Fruit fly (Drosophila melanogaster): ENCODE results near the gene Pdp1.

dm6 chr3L:7865747-7866387, 1.3 kb downstream of the Pdp1 start:
- TF ChIP-seq Hr78 (GFP tag; optimal IDR thresholded peaks at IDR 0.05) (no peak), dsf (GFP tag; optimal IDR thresholded peaks at IDR 0.05; ENCODE audit: borderline replicate concordance) (no peak), OdsH (GFP tag; optimal IDR thresholded peaks at IDR 0.05) (no peak), fru (GFP tag; optimal IDR thresholded peaks at IDR 0.05) (no peak), Abd-B (GFP tag; optimal IDR thresholded peaks at IDR 0.05) (no peak), h (GFP tag; optimal IDR thresholded peaks at IDR 0.05) (no peak), HLH106 (tag; optimal IDR thresholded peaks at IDR 0.05) (no peak), Rel (GFP tag; optimal IDR thresholded peaks at IDR 0.05) (no peak), Rel (tag; optimal IDR thresholded peaks at IDR 0.05) (no peak), usp (GFP tag; optimal IDR thresholded peaks at IDR 0.05) (no peak), Myc (optimal IDR thresholded peaks at IDR 0.05) (no peak)

All from whole organism, wandering third instar larva.